Worm (Caenorhabditis elegans): ENCODE measurements around the gene fbxa-139.

- TF ChIP-seq ztf-11 (tag; optimal IDR thresholded peaks at IDR 0.05) = no peak
- TF ChIP-seq lin-13 (tag; optimal IDR thresholded peaks at IDR 0.05) = no peak
- TF ChIP-seq mep-1 (tag; optimal IDR thresholded peaks at IDR 0.05) = no peak
- TF ChIP-seq pha-4 (tag; optimal IDR thresholded peaks at IDR 0.05) = no peak
- TF ChIP-seq nhr-12 (tag; optimal IDR thresholded peaks at IDR 0.05) = no peak
- no peak for TF ChIP-seq nhr-76 (tag; optimal IDR thresholded peaks at IDR 0.05)
- TF ChIP-seq snpc-4 (tag; optimal IDR thresholded peaks at IDR 0.05) = no peak
These were observed 35.1 kb upstream of the fbxa-139 start, which contains the start of gene str-248 for ce11 chrV:15629543-15629942.
